Fruit fly (Drosophila melanogaster): ENCODE data around the gene CG5888.
A peak's percentile ranks its signal among the peaks of the same experiment; 100 is the strongest.

- TF ChIP-seq h (optimal IDR thresholded peaks at IDR 0.05) = no peak
- TF ChIP-seq Gug (GFP tag; IDR thresholded peaks at IDR 0.05) = no peak
- no peak for TF ChIP-seq Taf1 (GFP tag; IDR thresholded peaks at IDR 0.05)
- TF ChIP-seq Hmr (GFP tag; optimal IDR thresholded peaks at IDR 0.05) = peak; percentile 36
- TF ChIP-seq CG16863 (GFP tag; optimal IDR thresholded peaks at IDR 0.05) = no peak
- TF ChIP-seq MESR4 (GFP tag; optimal IDR thresholded peaks at IDR 0.05) = no peak
- TF ChIP-seq ap (GFP tag; IDR thresholded peaks at IDR 0.05) = no peak
These were observed 3.6 kb upstream of the CG5888 start for dm6 chr2L:16451858-16452257.
